Fruit fly (Drosophila melanogaster) whole organism, pupa: ENCODE data around the gene CG7840.

ENCODE experiments used
- CG13204 ChIP-seq: fragments of 200-800 bp; sonication (Bioruptor generic); optimal IDR thresholded peaks from 2 replicates; lab custom pipeline; 2018; ENCODE audit warnings: missing biosample characterization, mild to moderate bottlenecking, missing genetic modification characterization, moderate library complexity
- CG34367 ChIP-seq: fragments of 200-800 bp; sonication (Bioruptor generic); optimal IDR thresholded peaks from 2 replicates; lab custom pipeline; 2018; ENCODE audit warnings: missing biosample characterization, mild to moderate bottlenecking, missing genetic modification characterization
- CG4496 ChIP-seq: fragments of 200-800 bp; sonication (Bioruptor generic); IDR thresholded peaks from 3 replicates; pipeline ENCODE4 v1.3.6; 2022; ENCODE audit warnings: missing biosample characterization, missing genetic modification characterization
- CG8159 ChIP-seq: fragments of 200-800 bp; sonication (Bioruptor generic); optimal IDR thresholded peaks from 3 replicates; lab custom pipeline; 2018; ENCODE audit warnings: missing biosample characterization, mild to moderate bottlenecking, missing genetic modification characterization, moderate library complexity
- CG8301 ChIP-seq: fragments of 200-800 bp; sonication (Bioruptor generic); optimal IDR thresholded peaks from 2 replicates; lab custom pipeline; 2018; ENCODE audit warnings: missing biosample characterization, mild to moderate bottlenecking, missing genetic modification characterization
- CG9948 ChIP-seq: fragments of 200-800 bp; sonication (Bioruptor generic); optimal IDR thresholded peaks from 2 replicates; lab custom pipeline; 2018; ENCODE audit warnings: missing biosample characterization, mild to moderate bottlenecking, missing genetic modification characterization, moderate library complexity
- D1 ChIP-seq: fragments of 200-800 bp; sonication (Bioruptor generic); optimal IDR thresholded peaks from 2 replicates; lab custom pipeline; 2018; ENCODE audit warnings: missing biosample characterization, mild to moderate bottlenecking, missing genetic modification characterization, moderate library complexity
- EcR ChIP-seq: fragments of 200-800 bp; sonication (Bioruptor generic); optimal IDR thresholded peaks from 3 replicates; lab custom pipeline; 2019; ENCODE audit warnings: missing biosample characterization, missing genetic modification characterization, mild to moderate bottlenecking, moderate library complexity, missing genetic modification reagents
- Pif1A ChIP-seq: fragments of 200-800 bp; sonication (Bioruptor generic); optimal IDR thresholded peaks from 3 replicates; lab custom pipeline; 2016; ENCODE audit warnings: missing biosample characterization, missing genetic modification characterization
- Snoo ChIP-seq: fragments of 200-800 bp; sonication (Bioruptor generic); optimal IDR thresholded peaks from 3 replicates; lab custom pipeline; 2017; ENCODE audit warnings: missing biosample characterization, mild to moderate bottlenecking, missing genetic modification characterization, inconsistent platforms
- fd96Ca ChIP-seq: fragments of 200-800 bp; sonication (Bioruptor generic); IDR thresholded peaks from 3 replicates; pipeline ENCODE4 v1.3.6; 2022; ENCODE audit warnings: missing biosample characterization, missing genetic modification characterization
- gl ChIP-seq: fragments of 200-800 bp; sonication (Bioruptor generic); optimal IDR thresholded peaks from 2 replicates; lab custom pipeline; 2018; ENCODE audit warnings: missing biosample characterization, mild to moderate bottlenecking, missing genetic modification characterization
- rn ChIP-seq: fragments of 200-800 bp; sonication (Bioruptor generic); IDR thresholded peaks from 2 replicates; pipeline ENCODE4 v1.3.6; 2022; ENCODE audit warnings: missing biosample characterization, missing genetic modification characterization

dm6 chr2L:8351864-8352263, 46.5 kb downstream of the CG7840 start, which contains the start of gene Mur29B:
- TF ChIP-seq EcR (GFP tag; lab: Kevin White, UChicago) = no peak
- TF ChIP-seq Pif1A (GFP tag; lab: Kevin White, UChicago) = no peak
- TF ChIP-seq rn (GFP tag; lab: Robert Waterston, UW) = no peak
- TF ChIP-seq gl (tag; lab: Kevin White, UChicago) = no peak
- TF ChIP-seq CG9948 (tag; lab: Kevin White, UChicago) = no peak
- no peak for TF ChIP-seq CG4496 (GFP tag; lab: Robert Waterston, UW)
- TF ChIP-seq CG13204 (GFP tag; lab: Kevin White, UChicago) = no peak
- no peak for TF ChIP-seq CG34367 (tag; lab: Kevin White, UChicago)
- no peak for TF ChIP-seq Snoo
- TF ChIP-seq CG8159 (tag; lab: Kevin White, UChicago) = no peak
- TF ChIP-seq fd96Ca (GFP tag; lab: Robert Waterston, UW) = no peak
- TF ChIP-seq D1 (tag; lab: Kevin White, UChicago) = no peak
- TF ChIP-seq CG8301 (tag; lab: Kevin White, UChicago) = no peak
